Worm (Caenorhabditis elegans): ENCODE data around the gene C26E1.2.

- TF ChIP-seq dmd-4 (tag; optimal IDR thresholded peaks at IDR 0.05), result no peak
- no peak for TF ChIP-seq ZK546.5 (tag; optimal IDR thresholded peaks at IDR 0.05)
- TF ChIP-seq F13H6.1 (tag; optimal IDR thresholded peaks at IDR 0.05), result peak; percentile 80
- TF ChIP-seq nhr-6 (tag; optimal IDR thresholded peaks at IDR 0.05), result no peak
- no peak for TF ChIP-seq ztf-11 (tag; optimal IDR thresholded peaks at IDR 0.05)
- peak; percentile 77 for TF ChIP-seq snpc-4 (tag; optimal IDR thresholded peaks at IDR 0.05)
- TF ChIP-seq ceh-16 (tag; optimal IDR thresholded peaks at IDR 0.05), result peak; percentile 65
Observed at ce11 chrV:13313045-13313623, 8.2 kb downstream of the C26E1.2 start, which contains the start of gene C50B6.3.
